Worm (Caenorhabditis elegans) whole organism, L1 larva: ENCODE measurements around the gene nono-1.
A peak's percentile ranks its signal among the peaks of the same experiment; 100 is the strongest.

ENCODE experiments used
- aly-2 ChIP-seq: fragments of 150-350 bp; optimal IDR thresholded peaks from 2 replicates; lab custom pipeline; 2014; ENCODE audit warnings: missing biosample characterization, missing genetic modification characterization
- efl-1 ChIP-seq, 4 experiments: fragments of 150-350 bp; optimal IDR thresholded peaks in 3 of 4; peaks in 1 of 4; 1 replicate in 1 of 4; 2 replicates in 3 of 4; lab custom pipeline; 2014; ENCODE audit warnings: missing biosample characterization in 2 of 4, missing genetic modification characterization in 2 of 4, missing genetic modification reagents in 2 of 4
- elt-3 ChIP-seq, 6 experiments: fragments of 150-350 bp in 1 of 6; sonication (generic microtip); optimal IDR thresholded peaks; 2 replicates each; lab custom pipeline; 2017 to 2018; ENCODE audit warnings: missing biosample characterization in 6 of 6, missing genetic modification characterization in 6 of 6, inconsistent platforms in 1 of 6
- fos-1 ChIP-seq: fragments of 150-350 bp; optimal IDR thresholded peaks from 2 replicates; lab custom pipeline; 2014; ENCODE audit warnings: missing biosample characterization, missing genetic modification characterization

ce11 chrIII:5919799-5920387 is 38.2 kb downstream of the nono-1 start, which contains the start of the genes tdo-2 and C28H8.2:
- TF ChIP-seq fos-1 (tag; lab: Kevin White, UChicago), result no peak
- TF ChIP-seq elt-3 (tag; optimal IDR thresholded peaks at IDR 0.05; lab: Kevin White, UChicago), result peak in 5 of 6 experiments; percentile 83 to 96 (median 93)
- peak in 1 of 2 experiments; percentile 17 for TF ChIP-seq efl-1 (optimal IDR thresholded peaks at IDR 0.05; lab: Kevin White, UChicago)
- peak in 1 of 2 experiments; percentile 93 for TF ChIP-seq efl-1 (GFP tag; optimal IDR thresholded peaks at IDR 0.05 in 1 of 2; lab: Kevin White, UChicago)
- TF ChIP-seq aly-2 (tag; lab: Kevin White, UChicago), result no peak
